Worm (Caenorhabditis elegans) whole organism, early embryonic: ENCODE measurements around the gene gas-1.

Source experiments
- F13C5.2 ChIP-seq: sonication (generic microtip); optimal IDR thresholded peaks from 2 replicates; lab custom pipeline; 2017; ENCODE audit warnings: mild to moderate bottlenecking, missing genetic modification characterization, inconsistent platforms, missing compliant biosample characterization
- ama-1 ChIP-seq: fragments of 150-350 bp; optimal IDR thresholded peaks from 2 replicates; lab custom pipeline; 2014
- ets-7 ChIP-seq: sonication (generic microtip); optimal IDR thresholded peaks from 2 replicates; lab custom pipeline; 2016; ENCODE audit warnings: missing genotype, missing genetic modification characterization, missing compliant biosample characterization
- flt-1 ChIP-seq: fragments of 200-800 bp; sonication (Bioruptor generic); IDR thresholded peaks from 2 replicates; pipeline ENCODE4 v1.3.6; 2022; ENCODE audit warnings: missing genetic modification characterization, missing compliant biosample characterization
- hmg-4 ChIP-seq: fragments of 200-800 bp; sonication (Bioruptor generic); optimal IDR thresholded peaks from 2 replicates; lab custom pipeline; 2018; ENCODE audit warnings: mild to moderate bottlenecking, missing genetic modification characterization, missing compliant biosample characterization
- hnd-1 ChIP-seq: sonication (generic microtip); optimal IDR thresholded peaks from 2 replicates; lab custom pipeline; 2016; ENCODE audit warnings: missing genetic modification characterization, missing compliant biosample characterization
- scrt-1 ChIP-seq: fragments of 200-800 bp; sonication (Bioruptor generic); IDR thresholded peaks from 2 replicates; pipeline ENCODE4 v1.3.6; 2022; ENCODE audit warnings: missing genetic modification characterization, missing compliant biosample characterization
- sea-1 ChIP-seq: fragments of 200-800 bp; sonication (Bioruptor generic); conservative IDR thresholded peaks from 2 replicates; pipeline ENCODE4 v1.3.6; 2022; ENCODE audit warnings: missing genetic modification characterization, missing compliant biosample characterization
- tbx-11 ChIP-seq: fragments of 200-800 bp; sonication (Bioruptor generic); IDR thresholded peaks from 2 replicates; pipeline ENCODE4 v1.3.6; 2022; ENCODE audit warnings: missing genetic modification characterization, missing compliant biosample characterization

ce11 chrX:15633964-15634363, 43.8 kb upstream of the gas-1 start:
- no peak for TF ChIP-seq sea-1 (GFP tag; lab: Robert Waterston, UW)
- TF ChIP-seq scrt-1 (GFP tag; lab: Robert Waterston, UW): no peak
- no peak for TF ChIP-seq ets-7
- no peak for TF ChIP-seq ama-1 (lab: Kevin White, UChicago)
- no peak for TF ChIP-seq F13C5.2 (tag; lab: Kevin White, UChicago)
- TF ChIP-seq hmg-4 (GFP tag; lab: Kevin White, UChicago): no peak
- no peak for TF ChIP-seq tbx-11 (GFP tag; lab: Robert Waterston, UW)
- TF ChIP-seq flt-1: no peak
- no peak for TF ChIP-seq hnd-1
